Worm (Caenorhabditis elegans): ENCODE data around the gene srsx-1.

Gene srsx-1

DNA sequence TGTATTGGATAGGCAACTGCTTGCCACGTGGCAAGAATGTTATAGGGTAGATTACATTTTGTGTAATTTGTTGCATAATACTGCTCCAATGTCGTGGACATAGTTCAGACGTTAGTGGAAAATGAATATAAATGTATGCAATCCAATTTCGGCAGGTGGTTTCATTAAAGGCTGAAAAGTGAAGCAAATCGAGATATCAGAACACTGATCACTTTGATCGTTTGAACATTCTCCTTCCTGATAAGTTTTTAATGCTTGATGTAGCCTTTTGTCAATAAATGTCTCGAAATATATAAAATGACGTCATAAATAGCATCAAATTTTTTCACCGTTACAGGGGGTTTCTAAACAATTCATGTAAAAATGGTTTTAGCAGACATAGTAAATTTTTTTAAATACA lies 42.5 kb upstream of the srsx-1 start, which contains the start of gene srh-109:
Gene srh-109 (minus strand): TSS at position 101 of the 400 bp plus-strand sequence.
- TF ChIP-seq lsy-2 (tag; optimal IDR thresholded peaks at IDR 0.05) (no peak), egl-13 (tag; optimal IDR thresholded peaks at IDR 0.05) (no peak), nhr-12 (tag; optimal IDR thresholded peaks at IDR 0.05) (no peak), nhr-11 (tag; optimal IDR thresholded peaks at IDR 0.05) (no peak), C34B4.2 (tag; optimal IDR thresholded peaks at IDR 0.05) (no peak), mep-1 (tag; optimal IDR thresholded peaks at IDR 0.05) (no peak), unc-86 (tag; optimal IDR thresholded peaks at IDR 0.05) (no peak), aly-2 (tag; optimal IDR thresholded peaks at IDR 0.05) (no peak)

DNA sequence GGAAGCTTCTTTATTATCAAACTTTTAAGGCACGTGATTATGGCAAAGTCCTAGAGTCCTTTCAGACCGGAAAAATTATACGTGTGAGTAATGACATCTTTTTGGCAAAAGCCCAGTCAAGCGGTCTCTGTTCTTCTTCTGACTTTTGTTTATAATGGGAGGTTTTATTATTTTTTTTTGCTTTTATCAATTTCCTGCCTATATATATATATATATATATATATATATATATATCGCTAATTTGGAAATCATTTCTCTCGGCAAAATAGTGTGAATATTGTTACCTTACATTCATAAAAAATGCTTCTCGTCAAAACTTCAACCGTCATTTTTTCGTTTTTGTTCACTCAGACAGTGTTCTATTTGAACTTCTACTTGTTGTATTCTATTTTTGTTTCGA lies 39.8 kb upstream of the srsx-1 start, which contains the start of gene srbc-62:
Gene srbc-62 (plus strand): TSS at position 301 of the 400 bp plus-strand sequence.
- TF ChIP-seq F16B12.6 (tag; optimal IDR thresholded peaks at IDR 0.05) (no peak), nhr-20 (tag; optimal IDR thresholded peaks at IDR 0.05) (no peak), egl-13 (tag; optimal IDR thresholded peaks at IDR 0.05) (no peak), lin-15B (tag; optimal IDR thresholded peaks at IDR 0.05) (no peak), fos-1 (tag; optimal IDR thresholded peaks at IDR 0.05) (no peak), ama-1 (optimal IDR thresholded peaks at IDR 0.05) (no peak), fkh-4 (tag; optimal IDR thresholded peaks at IDR 0.05; ENCODE audit: borderline replicate concordance) (no peak), xbp-1 (tag; optimal IDR thresholded peaks at IDR 0.05) (no peak), snu-23 (GFP tag; optimal IDR thresholded peaks at IDR 0.05) (no peak), mep-1 (tag; optimal IDR thresholded peaks at IDR 0.05) (no peak), tbx-2 (tag; optimal IDR thresholded peaks at IDR 0.05) (no peak), lir-3 (tag; optimal IDR thresholded peaks at IDR 0.05; ENCODE audit: poor library complexity) (no peak), fkh-10 (GFP tag; optimal IDR thresholded peaks at IDR 0.05) (no peak), C34B4.2 (tag; optimal IDR thresholded peaks at IDR 0.05) (no peak), efl-1 (optimal IDR thresholded peaks at IDR 0.05) (no peak), efl-1 (GFP tag; optimal IDR thresholded peaks at IDR 0.05 in 1 of 2) (no peak)

DNA sequence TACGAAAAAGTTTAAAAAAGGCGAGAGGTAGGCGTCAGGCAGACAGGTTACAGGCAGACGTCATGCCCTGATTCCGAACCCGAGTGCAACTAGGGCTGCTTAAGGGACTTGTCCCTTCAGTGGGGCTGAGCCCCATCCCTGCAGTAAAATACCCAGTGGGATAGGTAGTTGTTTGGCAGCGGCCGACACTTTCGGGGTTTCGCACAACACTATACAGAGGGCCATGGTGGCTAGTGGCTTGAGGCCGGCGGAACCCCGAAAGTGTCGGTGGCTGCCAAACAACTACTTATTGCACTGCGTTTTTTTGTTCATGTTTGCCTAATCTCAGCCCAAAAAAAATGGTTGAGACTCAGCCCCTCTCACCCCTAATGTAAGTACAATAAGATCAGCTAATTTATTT lies 37.7 kb upstream of the srsx-1 start:
- TF ChIP-seq lir-3 (tag; optimal IDR thresholded peaks at IDR 0.05; ENCODE audit: poor library complexity) (no peak), nhr-20 (tag; optimal IDR thresholded peaks at IDR 0.05) (no peak), C04F5.9 (tag; optimal IDR thresholded peaks at IDR 0.05) (no peak), nhr-12 (tag; optimal IDR thresholded peaks at IDR 0.05) (no peak), swsn-7 (tag; optimal IDR thresholded peaks at IDR 0.05) (no peak), nhr-76 (tag; optimal IDR thresholded peaks at IDR 0.05) (no peak), nhr-84 (tag; optimal IDR thresholded peaks at IDR 0.05) (no peak)

DNA sequence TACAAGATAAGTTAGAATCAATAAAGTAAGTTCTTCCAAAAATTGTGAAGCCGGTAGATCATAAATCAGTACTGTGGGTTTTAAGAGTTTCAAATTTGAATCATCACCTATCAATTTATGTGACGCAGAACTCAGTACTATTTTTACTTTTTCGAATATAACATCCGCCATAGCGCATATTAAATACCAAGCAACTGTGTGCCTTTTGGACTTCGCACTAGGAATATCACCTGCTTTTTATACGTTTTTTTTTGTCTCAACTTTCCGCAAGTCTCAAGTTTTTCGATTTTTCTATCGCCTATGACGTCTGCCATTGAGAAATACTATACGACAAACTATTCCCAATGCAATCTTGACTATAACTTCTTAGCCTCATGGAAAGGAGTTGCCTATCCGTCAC lies 34.9 kb upstream of the srsx-1 start, which contains the start of gene srh-113:
Gene srh-113 (plus strand): TSS at position 301 of the 400 bp plus-strand sequence.
- TF ChIP-seq skn-1 (tag; optimal IDR thresholded peaks at IDR 0.05) = no peak
- TF ChIP-seq nhr-28 (tag; optimal IDR thresholded peaks at IDR 0.05) = no peak
- TF ChIP-seq dsc-1 (tag; optimal IDR thresholded peaks at IDR 0.05) = no peak
- no peak for TF ChIP-seq lin-13 (GFP tag; optimal IDR thresholded peaks at IDR 0.05)
- TF ChIP-seq irx-1 (tag; optimal IDR thresholded peaks at IDR 0.05) = no peak
- TF ChIP-seq C34B4.2 (tag; optimal IDR thresholded peaks at IDR 0.05) = no peak
- TF ChIP-seq efl-1 (optimal IDR thresholded peaks at IDR 0.05) = no peak
- no peak for TF ChIP-seq efl-1 (GFP tag; optimal IDR thresholded peaks at IDR 0.05 in 1 of 2)
- TF ChIP-seq hlh-4 (tag; optimal IDR thresholded peaks at IDR 0.05) = no peak
- no peak for TF ChIP-seq fkh-4 (tag; optimal IDR thresholded peaks at IDR 0.05; ENCODE audit: borderline replicate concordance)
- TF ChIP-seq lsy-2 (tag; optimal IDR thresholded peaks at IDR 0.05) = no peak
- TF ChIP-seq jun-1 (tag; optimal IDR thresholded peaks at IDR 0.05) = no peak
- TF ChIP-seq tlp-1 (tag; optimal IDR thresholded peaks at IDR 0.05) = no peak

DNA sequence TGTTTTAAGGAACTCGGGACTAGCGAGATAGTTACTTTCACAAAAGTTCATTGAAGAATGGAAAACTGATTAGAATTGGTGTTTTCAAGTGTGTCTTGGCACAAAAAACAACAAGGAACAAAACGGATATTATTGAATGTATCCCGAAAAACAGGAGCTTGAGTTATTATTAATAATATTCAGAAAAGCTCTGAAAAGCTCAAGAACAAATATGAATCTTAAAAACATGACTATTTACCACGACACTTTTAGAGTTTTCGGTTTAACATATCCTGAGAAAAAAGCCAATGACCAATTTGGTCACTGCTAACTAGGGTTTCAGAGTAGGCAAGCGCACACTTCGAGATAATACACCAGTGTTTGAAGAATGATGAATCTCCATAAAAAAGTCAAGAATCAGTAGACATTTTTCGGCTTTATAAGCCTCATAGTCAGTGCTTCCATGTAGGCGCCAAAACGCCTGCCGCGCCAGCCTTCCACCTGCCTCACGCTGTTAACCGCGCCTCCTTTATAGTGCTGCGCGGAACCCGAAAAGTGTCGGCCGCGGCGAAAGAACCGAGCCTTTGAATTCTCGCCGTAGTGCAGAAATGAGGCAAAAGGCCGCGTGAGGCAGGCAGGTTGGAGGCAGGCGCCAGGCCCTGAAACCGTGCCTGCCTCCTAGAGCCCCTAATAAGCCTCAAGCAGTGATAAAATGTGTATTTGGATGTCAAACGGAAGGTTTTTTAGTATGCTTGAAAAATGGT lies 34.3 kb upstream of the srsx-1 start, which contains the start of gene srh-236:
Gene srh-236 (minus strand): TSS at position 51 of the 743 bp plus-strand sequence.
- TF ChIP-seq unc-62 (GFP tag; optimal IDR thresholded peaks at IDR 0.05) = no peak
- no peak for TF ChIP-seq dpl-1 (GFP tag; optimal IDR thresholded peaks at IDR 0.05)
- TF ChIP-seq C16A3.4 (tag; optimal IDR thresholded peaks at IDR 0.05) = no peak
- TF ChIP-seq lir-3 (tag; optimal IDR thresholded peaks at IDR 0.05; ENCODE audit: poor library complexity) = no peak
- no peak for TF ChIP-seq nhr-12 (tag; optimal IDR thresholded peaks at IDR 0.05)
- TF ChIP-seq dsc-1 (tag; optimal IDR thresholded peaks at IDR 0.05) = no peak
- TF ChIP-seq skn-1 (tag; optimal IDR thresholded peaks at IDR 0.05) = no peak
- TF ChIP-seq nhr-90 (tag; optimal IDR thresholded peaks at IDR 0.05; ENCODE audit: poor library complexity) = no peak
- no peak for TF ChIP-seq ama-1 (optimal IDR thresholded peaks at IDR 0.05)
- no peak for TF ChIP-seq hlh-4 (tag; optimal IDR thresholded peaks at IDR 0.05)
- TF ChIP-seq aha-1 (tag; optimal IDR thresholded peaks at IDR 0.05) = no peak
- TF ChIP-seq ets-5 (GFP tag; IDR thresholded peaks at IDR 0.05) = no peak
- TF ChIP-seq mep-1 (tag; optimal IDR thresholded peaks at IDR 0.05) = no peak
- no peak for TF ChIP-seq alr-1 (tag; optimal IDR thresholded peaks at IDR 0.05; ENCODE audit: borderline replicate concordance)
- no peak for TF ChIP-seq fos-1 (tag; optimal IDR thresholded peaks at IDR 0.05)
- TF ChIP-seq swsn-7 (tag; optimal IDR thresholded peaks at IDR 0.05) = no peak
- TF ChIP-seq vab-15 (tag; optimal IDR thresholded peaks at IDR 0.05) = no peak

Measured in whole organism, L1 larva.